Fruit fly (Drosophila melanogaster) Kc167 (cell line): ENCODE results near the gene Sox21a.

ENCODE experiments used
- h ChIP-seq: fragments of >200 bp; optimal IDR thresholded peaks from 3 replicates; lab custom pipeline; 2018; ENCODE audit warnings: missing external identifiers
- ttk ChIP-seq: sonication (Bioruptor generic); optimal IDR thresholded peaks from 2 replicates; lab custom pipeline; 2017; ENCODE audit warnings: missing external identifiers

DNA sequence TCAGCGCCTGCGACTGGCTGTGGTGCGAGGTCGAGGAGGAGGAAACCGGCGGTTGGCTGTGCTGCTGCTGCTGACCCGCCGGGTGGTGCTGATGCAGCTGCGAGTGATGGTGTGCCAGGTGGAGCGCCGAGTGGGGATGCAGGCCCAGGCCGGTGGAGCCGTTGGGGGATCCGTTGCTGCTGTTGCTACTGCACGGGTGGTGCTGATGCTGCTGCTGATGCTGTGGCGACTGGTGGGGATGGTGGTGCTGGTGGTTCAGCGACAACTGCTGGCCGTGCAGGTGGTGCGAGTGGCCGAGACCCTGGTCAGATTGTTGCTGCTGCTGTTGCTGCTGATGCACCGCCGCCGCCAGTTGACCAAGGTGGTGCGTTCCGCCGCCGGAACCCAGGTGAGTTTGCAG is 17.7 kb upstream of the Sox21a start:
- no peak for TF ChIP-seq ttk (lab: Kevin White, UChicago)
- no peak for TF ChIP-seq h (lab: Kevin White, UChicago)
